Fruit fly (Drosophila melanogaster): ENCODE data around the gene sloth1.
A peak's percentile ranks its signal among the peaks of the same experiment; 100 is the strongest.

sloth1 gene

dm6 chrX:6993753-6994152, 17.4 kb upstream of the sloth1 start (continued):
- TF ChIP-seq fkh (GFP tag; optimal IDR thresholded peaks at IDR 0.05) (no peak), Gug (GFP tag; IDR thresholded peaks at IDR 0.05) (no peak; the same call in 1 of the 2 replicates), Lpt (GFP tag; optimal IDR thresholded peaks at IDR 0.05) (no peak), CG3919 (GFP tag; optimal IDR thresholded peaks at IDR 0.05) (peak; percentile 58), Eip75B (GFP tag; optimal IDR thresholded peaks at IDR 0.05) (peak; percentile 14), Hr39 (GFP tag; optimal IDR thresholded peaks at IDR 0.05) (peak; percentile 88), ss (GFP tag; optimal IDR thresholded peaks at IDR 0.05) (no peak), CG11762 (GFP tag; optimal IDR thresholded peaks at IDR 0.05; ENCODE audit: insufficient read depth) (peak; percentile 39), CG34406 (GFP tag; optimal IDR thresholded peaks at IDR 0.05) (peak; percentile 57), Sox14 (GFP tag; optimal IDR thresholded peaks at IDR 0.05) (peak; percentile 68), vri (GFP tag; optimal IDR thresholded peaks at IDR 0.05) (peak; percentile 76), acj6 (GFP tag; optimal IDR thresholded peaks at IDR 0.05) (peak; percentile 48), CG6854 (GFP tag; optimal IDR thresholded peaks at IDR 0.05) (peak; percentile 45), CG7368 (GFP tag; optimal IDR thresholded peaks at IDR 0.05) (no peak), CG6163 (GFP tag; IDR thresholded peaks at IDR 0.05) (peak; percentile 76), Ets96B (tag; optimal IDR thresholded peaks at IDR 0.05) (no peak), CG6276 (GFP tag; optimal IDR thresholded peaks at IDR 0.05) (no peak), CG8319 (GFP tag; optimal IDR thresholded peaks at IDR 0.05) (peak; percentile 39), CG4318 (GFP tag; optimal IDR thresholded peaks at IDR 0.05) (no peak), Ets21C (GFP tag; optimal IDR thresholded peaks at IDR 0.05) (peak; percentile 81), Blimp-1 (GFP tag; optimal IDR thresholded peaks at IDR 0.05) (peak; percentile 57), Sox102F (GFP tag; optimal IDR thresholded peaks at IDR 0.05) (peak; percentile 73), pdm3 (GFP tag; optimal IDR thresholded peaks at IDR 0.05) (peak; percentile 56), salr (GFP tag; optimal IDR thresholded peaks at IDR 0.05) (no peak), CG1621 (tag; optimal IDR thresholded peaks at IDR 0.05) (no peak), CG6792 (GFP tag; optimal IDR thresholded peaks at IDR 0.05) (peak; percentile 63), CG8632 (GFP tag; optimal IDR thresholded peaks at IDR 0.05) (peak; percentile 32)

dm6 chrX:6994473-6995179, 16.5 kb upstream of the sloth1 start:
- TF ChIP-seq CG8119 (GFP tag; IDR thresholded peaks at IDR 0.05): no peak
- no peak for TF ChIP-seq Sox102F (GFP tag; optimal IDR thresholded peaks at IDR 0.05)
- no peak for TF ChIP-seq CG3032 (tag; optimal IDR thresholded peaks at IDR 0.05)
- no peak for TF ChIP-seq Hr39 (GFP tag; optimal IDR thresholded peaks at IDR 0.05)
- TF ChIP-seq dsx (GFP tag; optimal IDR thresholded peaks at IDR 0.05; ENCODE audit: poor library complexity, severe bottlenecking): no peak
- no peak for TF ChIP-seq acj6 (GFP tag; optimal IDR thresholded peaks at IDR 0.05)
- 0 out of 3 replicates have a peak, but pooled peaks have one; percentile 31 for TF ChIP-seq CG6163 (GFP tag; IDR thresholded peaks at IDR 0.05)
- no peak for TF ChIP-seq Gug (GFP tag; IDR thresholded peaks at IDR 0.05)
- TF ChIP-seq CG16779 (tag; optimal IDR thresholded peaks at IDR 0.05): no peak
- TF ChIP-seq net (GFP tag; optimal IDR thresholded peaks at IDR 0.05): no peak
- no peak for TF ChIP-seq lz (GFP tag; optimal IDR thresholded peaks at IDR 0.05)
- no peak for TF ChIP-seq Ets96B (tag; optimal IDR thresholded peaks at IDR 0.05)
- no peak for TF ChIP-seq fd59A (GFP tag; optimal IDR thresholded peaks at IDR 0.05)
- TF ChIP-seq eg (GFP tag; IDR thresholded peaks at IDR 0.05): no peak
- peak; percentile 19 for TF ChIP-seq pdm3 (GFP tag; optimal IDR thresholded peaks at IDR 0.05)
- TF ChIP-seq CG11762 (GFP tag; optimal IDR thresholded peaks at IDR 0.05; ENCODE audit: insufficient read depth): no peak
- no peak for TF ChIP-seq CG31627 (GFP tag; optimal IDR thresholded peaks at IDR 0.05)
- TF ChIP-seq CG7368 (GFP tag; optimal IDR thresholded peaks at IDR 0.05): no peak
- TF ChIP-seq CG34406 (GFP tag; optimal IDR thresholded peaks at IDR 0.05): peak; percentile 10
- peak; percentile 38 for TF ChIP-seq CG1621 (tag; optimal IDR thresholded peaks at IDR 0.05)
- TF ChIP-seq Eip75B (GFP tag; optimal IDR thresholded peaks at IDR 0.05): no peak
- peak in 1 of 2 experiments; percentile 28 for TF ChIP-seq salr (GFP tag; optimal IDR thresholded peaks at IDR 0.05)
- no peak for TF ChIP-seq dac (GFP tag; optimal IDR thresholded peaks at IDR 0.05)
- TF ChIP-seq CG6276 (GFP tag; optimal IDR thresholded peaks at IDR 0.05): no peak
- TF ChIP-seq Ets21C (GFP tag; optimal IDR thresholded peaks at IDR 0.05): no peak
- TF ChIP-seq Lpt (GFP tag; optimal IDR thresholded peaks at IDR 0.05): no peak
- TF ChIP-seq cyc (GFP tag; optimal IDR thresholded peaks at IDR 0.05): no peak
- peak; percentile 68 for TF ChIP-seq CG9139 (GFP tag; optimal IDR thresholded peaks at IDR 0.05)
- no peak for TF ChIP-seq CG3919 (GFP tag; optimal IDR thresholded peaks at IDR 0.05)
- peak; percentile 40 for TF ChIP-seq CG10631 (GFP tag; optimal IDR thresholded peaks at IDR 0.05)
- peak; percentile 7 for TF ChIP-seq CG6792 (GFP tag; optimal IDR thresholded peaks at IDR 0.05)
- TF ChIP-seq Met (GFP tag; optimal IDR thresholded peaks at IDR 0.05): no peak
- peak; percentile 40 for TF ChIP-seq CG10669 (GFP tag; optimal IDR thresholded peaks at IDR 0.05)
- TF ChIP-seq OdsH (GFP tag; optimal IDR thresholded peaks at IDR 0.05): peak; percentile 7
- no peak for TF ChIP-seq Sox14 (GFP tag; optimal IDR thresholded peaks at IDR 0.05)
- no peak for TF ChIP-seq Sox15 (GFP tag; optimal IDR thresholded peaks at IDR 0.05)
- no peak for TF ChIP-seq Smox (GFP tag; optimal IDR thresholded peaks at IDR 0.05)
- peak; percentile 66 for TF ChIP-seq fkh (GFP tag; optimal IDR thresholded peaks at IDR 0.05)
